Fruit fly (Drosophila melanogaster): Measurements from ENCODE around the gene CG12746.
A peak's percentile ranks its signal among the peaks of the same experiment; 100 is the strongest.

The CG12746 gene

DNA sequence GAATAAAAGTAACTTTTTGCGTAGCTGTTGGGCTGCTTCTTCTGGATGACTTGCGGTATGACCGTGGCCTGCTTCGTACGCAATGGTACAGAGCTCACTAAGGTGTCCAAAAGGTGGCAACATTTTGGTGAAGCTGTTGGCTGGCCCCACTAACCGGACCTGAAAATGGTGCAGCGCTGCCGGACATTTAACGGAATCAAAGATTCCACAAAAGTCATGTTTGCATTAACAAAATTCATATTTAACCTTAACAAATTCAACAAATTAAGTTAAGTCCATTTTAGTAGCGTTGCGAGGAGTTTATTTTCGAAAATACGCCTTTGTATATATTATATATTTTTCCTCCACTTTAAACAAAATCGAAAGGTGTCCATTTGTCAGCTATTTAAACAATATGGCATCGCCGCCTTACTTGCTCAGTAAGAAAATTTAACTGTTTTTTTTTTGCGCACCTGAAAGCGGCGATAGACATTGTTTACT, 36.4 kb downstream of the CG12746 start, which contains the start of the genes kra and SecS (continued):
- TF ChIP-seq Bteb2 (GFP tag; optimal IDR thresholded peaks at IDR 0.05) = peak; percentile 29
- TF ChIP-seq chm (GFP tag; IDR thresholded peaks at IDR 0.05) = no peak
- no peak for TF ChIP-seq CG30431 (GFP tag; optimal IDR thresholded peaks at IDR 0.05)
- no peak for TF ChIP-seq ssp (GFP tag; IDR thresholded peaks at IDR 0.05)
- TF ChIP-seq Max (GFP tag; optimal IDR thresholded peaks at IDR 0.05) = peak; percentile 60
- no peak for TF ChIP-seq Taf1 (GFP tag; IDR thresholded peaks at IDR 0.05)
- no peak for TF ChIP-seq CG4730 (GFP tag; IDR thresholded peaks at IDR 0.05)
- TF ChIP-seq C15 (GFP tag; IDR thresholded peaks at IDR 0.05) = no peak
- no peak for TF ChIP-seq dysf (GFP tag; IDR thresholded peaks at IDR 0.05)
- TF ChIP-seq Bgb (GFP tag; IDR thresholded peaks at IDR 0.05; ENCODE audit: partially characterized antibody) = no peak
- no peak for TF ChIP-seq dimm (GFP tag; IDR thresholded peaks at IDR 0.05)
- TF ChIP-seq Side (GFP tag; optimal IDR thresholded peaks at IDR 0.05) = peak; percentile 47
- no peak for TF ChIP-seq NC2α (GFP tag; optimal IDR thresholded peaks at IDR 0.05)
- peak; percentile 45 for TF ChIP-seq corto (GFP tag; optimal IDR thresholded peaks at IDR 0.05)
- peak; percentile 10 for TF ChIP-seq CG7271 (tag; optimal IDR thresholded peaks at IDR 0.05)
- no peak for TF ChIP-seq CG10431 (GFP tag; optimal IDR thresholded peaks at IDR 0.05)
- TF ChIP-seq fd96Cb (tag; optimal IDR thresholded peaks at IDR 0.05) = peak; percentile 29
- no peak for TF ChIP-seq gcm (GFP tag; optimal IDR thresholded peaks at IDR 0.05)
- no peak for TF ChIP-seq tio (GFP tag; optimal IDR thresholded peaks at IDR 0.05)
- no peak for TF ChIP-seq Ada2b (GFP tag; IDR thresholded peaks at IDR 0.05)
- TF ChIP-seq slbo (GFP tag; IDR thresholded peaks at IDR 0.05) = no peak
- TF ChIP-seq CG1602 (GFP tag; optimal IDR thresholded peaks at IDR 0.05) = peak; percentile 53
- no peak for TF ChIP-seq gt (GFP tag; IDR thresholded peaks at IDR 0.05)
- TF ChIP-seq zen2 (GFP tag; IDR thresholded peaks at IDR 0.05; ENCODE audit: partially characterized antibody) = no peak
- TF ChIP-seq Ets65A (GFP tag) = peak; percentile 90
- TF ChIP-seq CG9876 (GFP tag; optimal IDR thresholded peaks at IDR 0.05) = peak; percentile 44
- TF ChIP-seq org-1 (GFP tag; optimal IDR thresholded peaks at IDR 0.05) = no peak
- TF ChIP-seq ranshi (GFP tag; IDR thresholded peaks at IDR 0.05) = no peak
- no peak for TF ChIP-seq CHES-1-like (GFP tag; optimal IDR thresholded peaks at IDR 0.05)
- TF ChIP-seq Vsx1 (GFP tag; optimal IDR thresholded peaks at IDR 0.05) = no peak
- TF ChIP-seq Hsf (GFP tag; optimal IDR thresholded peaks at IDR 0.05) = peak; percentile 52
- TF ChIP-seq CG10147 (GFP tag; optimal IDR thresholded peaks at IDR 0.05) = peak; percentile 54
- TF ChIP-seq CG13424 (tag; optimal IDR thresholded peaks at IDR 0.05) = peak; percentile 77
- peak; percentile 29 for TF ChIP-seq Dek (tag; optimal IDR thresholded peaks at IDR 0.05)
- no peak for TF ChIP-seq CG2202 (tag; optimal IDR thresholded peaks at IDR 0.05)
- peak; percentile 65 for TF ChIP-seq ind (GFP tag; optimal IDR thresholded peaks at IDR 0.05)
- peak; percentile 44 for TF ChIP-seq CG4854 (GFP tag; optimal IDR thresholded peaks at IDR 0.05)
- TF ChIP-seq Dll (GFP tag; IDR thresholded peaks at IDR 0.05; ENCODE audit: partially characterized antibody) = no peak
- TF ChIP-seq CG9797 (GFP tag; optimal IDR thresholded peaks at IDR 0.05) = peak; percentile 97
- TF ChIP-seq pnt (GFP tag; optimal IDR thresholded peaks at IDR 0.05) = peak; percentile 21
- TF ChIP-seq dm (GFP tag; optimal IDR thresholded peaks at IDR 0.05) = no peak
- TF ChIP-seq inv (GFP tag; IDR thresholded peaks at IDR 0.05; ENCODE audit: partially characterized antibody) = no peak
- TF ChIP-seq CG14667 (GFP tag; IDR thresholded peaks at IDR 0.05) = no peak
- peak; percentile 59 for TF ChIP-seq BEAF-32 (GFP tag; optimal IDR thresholded peaks at IDR 0.05)
- TF ChIP-seq CG16815 (GFP tag; optimal IDR thresholded peaks at IDR 0.05) = peak; percentile 23
- TF ChIP-seq fd64A (GFP tag; optimal IDR thresholded peaks at IDR 0.05) = no peak
- no peak for TF ChIP-seq CG7963 (GFP tag; IDR thresholded peaks at IDR 0.05; ENCODE audit: partially characterized antibody)
- TF ChIP-seq Optix (GFP tag; IDR thresholded peaks at IDR 0.05) = no peak
- peak; percentile 21 for TF ChIP-seq CG8388 (GFP tag; optimal IDR thresholded peaks at IDR 0.05)
- no peak for TF ChIP-seq CG10366 (GFP tag; IDR thresholded peaks at IDR 0.05)
- peak; percentile 43 to 92 for TF ChIP-seq tll (GFP tag; optimal IDR thresholded peaks at IDR 0.05)

Measured in whole organism, embryonic.